Worm (Caenorhabditis elegans) whole organism, L4 larva: Measurements from ENCODE around the gene R07E3.4.

Source experiments
- F37D6.2 ChIP-seq: sonication (generic microtip); optimal IDR thresholded peaks from 2 replicates; lab custom pipeline; 2016; ENCODE audit warnings: mild to moderate bottlenecking, missing genetic modification characterization, missing compliant biosample characterization
- ama-1 ChIP-seq: fragments of 150-350 bp; optimal IDR thresholded peaks from 2 replicates; lab custom pipeline; 2014; ENCODE audit warnings: inconsistent platforms, mixed read lengths
- ceh-20 ChIP-seq: fragments of 200-800 bp; sonication (Bioruptor generic); IDR thresholded peaks from 2 replicates; pipeline ENCODE4 v1.3.6; 2022; ENCODE audit warnings: missing genetic modification reagents, missing genetic modification characterization, missing compliant biosample characterization
- daf-8 ChIP-seq: fragments of 200-800 bp; sonication (Bioruptor generic); IDR thresholded peaks from 2 replicates; pipeline ENCODE4 v1.3.6; 2022; ENCODE audit warnings: missing genetic modification characterization, missing compliant biosample characterization
- jun-1 ChIP-seq: fragments of 150-350 bp; optimal IDR thresholded peaks from 2 replicates; lab custom pipeline; 2014; ENCODE audit warnings: missing biosample characterization, missing genetic modification reagents, missing genetic modification characterization
- lin-39 ChIP-seq: fragments of 150-350 bp; optimal IDR thresholded peaks from 2 replicates; lab custom pipeline; 2014; ENCODE audit warnings: missing biosample characterization, missing genetic modification reagents, missing genetic modification characterization
- lir-3 ChIP-seq: sonication (generic microtip); optimal IDR thresholded peaks from 2 replicates; lab custom pipeline; 2016; ENCODE audit warnings: mild to moderate bottlenecking, missing genetic modification characterization, missing compliant biosample characterization
- lsy-2 ChIP-seq, 2 experiments: fragments of 150-350 bp in 1 of 2; sonication (generic microtip) in 1 of 2; optimal IDR thresholded peaks; 2 replicates each; lab custom pipeline; 2014 to 2017; ENCODE audit warnings: missing biosample characterization in 2 of 2, missing genetic modification characterization in 2 of 2
- nhr-76 ChIP-seq: fragments of 150-350 bp; optimal IDR thresholded peaks from 2 replicates; lab custom pipeline; 2014; ENCODE audit warnings: missing biosample characterization, missing genetic modification characterization
- unc-130 ChIP-seq: sonication (generic microtip); optimal IDR thresholded peaks from 2 replicates; lab custom pipeline; 2016; ENCODE audit warnings: missing genetic modification reagents, missing genetic modification characterization, missing compliant biosample characterization
- unc-39 ChIP-seq: sonication (generic microtip); optimal IDR thresholded peaks from 2 replicates; lab custom pipeline; 2017; ENCODE audit warnings: missing biosample characterization, missing genetic modification characterization
- zag-1 ChIP-seq: fragments of 150-350 bp; optimal IDR thresholded peaks from 2 replicates; lab custom pipeline; 2014; ENCODE audit warnings: missing biosample characterization, missing genetic modification characterization
- ztf-11 ChIP-seq: fragments of 150-350 bp; optimal IDR thresholded peaks from 2 replicates; lab custom pipeline; 2014; ENCODE audit warnings: missing biosample characterization, missing genetic modification characterization

DNA sequence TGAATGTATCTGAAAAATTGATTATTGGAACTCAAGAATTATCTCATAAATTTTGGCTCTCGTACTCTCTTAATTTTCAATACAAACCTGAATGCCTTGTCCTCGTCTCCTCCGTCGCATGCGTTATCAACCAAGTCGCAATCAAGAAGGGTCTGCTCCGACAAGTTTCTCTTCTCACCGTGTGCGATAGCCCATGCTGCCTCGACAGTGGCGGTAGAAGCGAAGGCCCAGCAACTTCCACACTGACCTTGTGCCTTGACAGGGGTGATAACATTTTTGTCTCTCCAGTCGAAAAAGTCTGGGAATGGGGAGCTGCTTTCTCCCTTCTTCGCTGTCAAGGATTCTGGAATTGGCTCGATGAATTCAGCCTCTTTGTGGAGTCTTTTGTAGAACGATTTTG, 6.9 kb upstream of the R07E3.4 start:
- TF ChIP-seq unc-130 (GFP tag; lab: Kevin White, UChicago) (no peak), F37D6.2 (no peak), ama-1 (lab: Kevin White, UChicago) (no peak), unc-39 (tag; lab: Kevin White, UChicago) (no peak), daf-8 (GFP tag; lab: Robert Waterston, UW) (no peak), nhr-76 (tag; lab: Kevin White, UChicago) (no peak), zag-1 (tag; lab: Kevin White, UChicago) (no peak), ztf-11 (tag; lab: Kevin White, UChicago) (no peak), lsy-2 (tag; optimal IDR thresholded peaks at IDR 0.05; lab: Kevin White, UChicago) (no peak), lir-3 (tag; lab: Kevin White, UChicago) (no peak), ceh-20 (GFP tag; lab: Robert Waterston, UW) (no peak), jun-1 (tag; lab: Kevin White, UChicago) (no peak), lin-39 (tag; lab: Kevin White, UChicago) (no peak)
